Fruit fly (Drosophila melanogaster) whole organism, embryonic: ENCODE measurements around the gene Appl.
A peak's percentile ranks its signal among the peaks of the same experiment; 100 is the strongest.

Source experiments
- BEAF-32 ChIP-seq: fragments of 200-800 bp; sonication (Bioruptor generic); optimal IDR thresholded peaks from 3 replicates; lab custom pipeline; 2017; ENCODE audit warnings: missing biosample characterization, missing genetic modification characterization, mild to moderate bottlenecking, moderate library complexity, missing genetic modification reagents
- Bteb2 ChIP-seq: fragments of 200-800 bp; sonication (Bioruptor generic); optimal IDR thresholded peaks from 2 replicates; lab custom pipeline; 2016; ENCODE audit warnings: missing biosample characterization, missing genetic modification characterization
- CG10543 ChIP-seq: fragments of 200-800 bp; sonication (Bioruptor generic); optimal IDR thresholded peaks from 3 replicates; lab custom pipeline; 2017; ENCODE audit warnings: missing biosample characterization, mild to moderate bottlenecking, missing genetic modification characterization, moderate library complexity
- CG10959 ChIP-seq: fragments of 200-800 bp; sonication (Bioruptor generic); IDR thresholded peaks from 2 replicates; pipeline ENCODE4 v1.3.6; 2022; ENCODE audit warnings: missing biosample characterization, missing genetic modification characterization
- CG12104 ChIP-seq: fragments of 200-800 bp; sonication (Bioruptor generic); optimal IDR thresholded peaks from 3 replicates; lab custom pipeline; 2016; ENCODE audit warnings: missing biosample characterization, missing genetic modification characterization
- CG13775 ChIP-seq: fragments of 200-800 bp; sonication (Bioruptor generic); optimal IDR thresholded peaks from 3 replicates; lab custom pipeline; 2017; ENCODE audit warnings: missing biosample characterization, mild to moderate bottlenecking, missing genetic modification characterization
- CG13894 ChIP-seq: fragments of 200-800 bp; sonication (Bioruptor generic); optimal IDR thresholded peaks from 3 replicates; lab custom pipeline; 2018; ENCODE audit warnings: missing biosample characterization, mild to moderate bottlenecking, missing genetic modification characterization, moderate library complexity
- CG14441 ChIP-seq: fragments of 200-800 bp; sonication (Bioruptor generic); IDR thresholded peaks from 2 replicates; pipeline ENCODE4 v1.3.6; 2022; ENCODE audit warnings: missing biosample characterization, missing genetic modification characterization
- CG15696 ChIP-seq: fragments of 200-800 bp; sonication (Bioruptor generic); optimal IDR thresholded peaks from 2 replicates; lab custom pipeline; 2019; ENCODE audit warnings: missing biosample characterization, mild to moderate bottlenecking, missing genetic modification characterization, moderate library complexity
- CG1602 ChIP-seq: fragments of 200-800 bp; sonication (Bioruptor generic); optimal IDR thresholded peaks from 3 replicates; lab custom pipeline; 2016; ENCODE audit warnings: missing biosample characterization, missing genetic modification characterization
- CG17359 ChIP-seq: fragments of 200-800 bp; sonication (Bioruptor generic); optimal IDR thresholded peaks from 3 replicates; lab custom pipeline; 2018; ENCODE audit warnings: missing biosample characterization, mild to moderate bottlenecking, missing genetic modification characterization, moderate library complexity
- CG18011 ChIP-seq: fragments of 200-800 bp; sonication (Bioruptor generic); optimal IDR thresholded peaks from 2 replicates; lab custom pipeline; 2017; ENCODE audit warnings: missing biosample characterization, missing genetic modification characterization, mild to moderate bottlenecking, moderate library complexity, missing genotype
- CG18476 ChIP-seq: fragments of 200-800 bp; sonication (Bioruptor generic); optimal IDR thresholded peaks from 2 replicates; lab custom pipeline; 2016; ENCODE audit warnings: missing biosample characterization, mild to moderate bottlenecking, missing genetic modification characterization
- CG18599 ChIP-seq: fragments of 200-800 bp; sonication (Bioruptor generic); optimal IDR thresholded peaks from 3 replicates; lab custom pipeline; 2017; ENCODE audit warnings: missing biosample characterization, missing genetic modification characterization, mild to moderate bottlenecking, moderate library complexity, missing genetic modification reagents
- CG31224 ChIP-seq: fragments of 200-800 bp; sonication (Bioruptor generic); IDR thresholded peaks from 2 replicates; pipeline ENCODE4 v1.3.6; 2022; ENCODE audit warnings: missing biosample characterization, missing genetic modification characterization
- CG4617 ChIP-seq: fragments of 200-800 bp; sonication (Bioruptor generic); optimal IDR thresholded peaks from 3 replicates; lab custom pipeline; 2016; ENCODE audit warnings: missing biosample characterization, missing genetic modification characterization, borderline replicate concordance
- CG4707 ChIP-seq: fragments of 200-800 bp; sonication (Bioruptor generic); optimal IDR thresholded peaks from 2 replicates; lab custom pipeline; 2018; ENCODE audit warnings: missing biosample characterization, mild to moderate bottlenecking, missing genetic modification characterization, moderate library complexity
- CG6654 ChIP-seq: fragments of 200-800 bp; sonication (Bioruptor generic); optimal IDR thresholded peaks from 2 replicates; lab custom pipeline; 2017; ENCODE audit warnings: missing biosample characterization, mild to moderate bottlenecking, missing genetic modification characterization
- CG6813 ChIP-seq: fragments of 200-800 bp; sonication (Bioruptor generic); optimal IDR thresholded peaks from 2 replicates; lab custom pipeline; 2017; ENCODE audit warnings: missing biosample characterization, missing genetic modification characterization, mild to moderate bottlenecking, moderate library complexity, missing genetic modification reagents
- CG6854 ChIP-seq: fragments of 200-800 bp; sonication (Bioruptor generic); optimal IDR thresholded peaks from 3 replicates; lab custom pipeline; 2017; ENCODE audit warnings: missing biosample characterization, mild to moderate bottlenecking, missing genetic modification characterization
- CG7357 ChIP-seq: fragments of 200-800 bp; sonication (Bioruptor generic); IDR thresholded peaks from 3 replicates; pipeline ENCODE4 v1.3.6; 2022; ENCODE audit warnings: missing biosample characterization, missing genetic modification characterization
- CG7372 ChIP-seq: fragments of 200-800 bp; sonication (Bioruptor generic); IDR thresholded peaks from 2 replicates; pipeline ENCODE4 v1.3.6; 2022; ENCODE audit warnings: missing biosample characterization, missing genetic modification characterization
- CG8765 ChIP-seq: fragments of 200-800 bp; sonication (Bioruptor generic); IDR thresholded peaks from 2 replicates; pipeline ENCODE4 v1.3.6; 2022; ENCODE audit warnings: missing biosample characterization, missing genetic modification characterization
- CTCF ChIP-seq: fragments of 200-800 bp; sonication (Bioruptor generic); optimal IDR thresholded peaks from 2 replicates; lab custom pipeline; 2017; ENCODE audit warnings: missing biosample characterization, mild to moderate bottlenecking, missing genetic modification characterization, moderate library complexity
- Deaf1 ChIP-seq: fragments of 200-800 bp; optimal IDR thresholded peaks from 3 replicates; lab custom pipeline; 2019; ENCODE audit warnings: missing biosample characterization, mild to moderate bottlenecking, missing genetic modification characterization, moderate library complexity
- Dip2 ChIP-seq: fragments of 200-800 bp; sonication (Bioruptor generic); IDR thresholded peaks from 2 replicates; pipeline ENCODE4 v1.3.6; 2022; ENCODE audit warnings: missing biosample characterization, missing genetic modification characterization
- Fer2 ChIP-seq: fragments of 200-800 bp; sonication (Bioruptor generic); optimal IDR thresholded peaks from 2 replicates; lab custom pipeline; 2018; ENCODE audit warnings: missing biosample characterization, mild to moderate bottlenecking, missing genetic modification characterization, moderate library complexity
- NFAT ChIP-seq: fragments of 200-800 bp; sonication (Bioruptor generic); IDR thresholded peaks from 2 replicates; pipeline ENCODE4 v1.3.6; 2022; ENCODE audit warnings: missing biosample characterization, missing genetic modification characterization
- Nf-YB ChIP-seq: fragments of 200-800 bp; sonication (Bioruptor generic); optimal IDR thresholded peaks from 3 replicates; lab custom pipeline; 2019; ENCODE audit warnings: missing biosample characterization, mild to moderate bottlenecking, missing genetic modification characterization, moderate library complexity
- Ravus ChIP-seq: fragments of 200-800 bp; sonication (Bioruptor generic); IDR thresholded peaks from 2 replicates; pipeline ENCODE4 v1.3.6; 2022; ENCODE audit warnings: missing biosample characterization, missing genetic modification characterization
- Ssrp ChIP-seq: fragments of 200-800 bp; sonication (Bioruptor generic); optimal IDR thresholded peaks from 2 replicates; lab custom pipeline; 2018; ENCODE audit warnings: missing biosample characterization, mild to moderate bottlenecking, missing genetic modification characterization, moderate library complexity
- Xbp1 ChIP-seq: fragments of 200-800 bp; sonication (Bioruptor generic); optimal IDR thresholded peaks from 3 replicates; lab custom pipeline; 2016; ENCODE audit warnings: missing biosample characterization, mild to moderate bottlenecking, missing genetic modification characterization
- abd-A ChIP-seq: fragments of 200-800 bp; sonication (Bioruptor generic); optimal IDR thresholded peaks from 3 replicates; lab custom pipeline; 2019; ENCODE audit warnings: missing biosample characterization, mild to moderate bottlenecking, missing genetic modification characterization, moderate library complexity
- al ChIP-seq: fragments of 200-800 bp; sonication (Bioruptor generic); IDR thresholded peaks from 2 replicates; pipeline ENCODE4 v1.3.6; 2022; ENCODE audit warnings: missing biosample characterization, missing genetic modification characterization
- bbx ChIP-seq: fragments of 200-800 bp; sonication (Bioruptor generic); IDR thresholded peaks from 2 replicates; pipeline ENCODE4 v1.3.6; 2022; ENCODE audit warnings: missing biosample characterization, missing genetic modification characterization; ENCODE audit not compliant: partially characterized antibody
- chn ChIP-seq: fragments of 200-800 bp; sonication (Bioruptor generic); optimal IDR thresholded peaks from 2 replicates; lab custom pipeline; 2016; ENCODE audit warnings: missing biosample characterization, missing genetic modification characterization
- crol ChIP-seq: fragments of 200-800 bp; sonication (Bioruptor generic); IDR thresholded peaks from 2 replicates; pipeline ENCODE4 v1.3.6; 2022; ENCODE audit warnings: missing biosample characterization, missing genetic modification characterization
- dm ChIP-seq: fragments of 200-800 bp; sonication (Bioruptor generic); optimal IDR thresholded peaks from 3 replicates; lab custom pipeline; 2016; ENCODE audit warnings: missing biosample characterization, missing genetic modification characterization
- dmrt99B ChIP-seq: fragments of 200-800 bp; sonication (Bioruptor generic); optimal IDR thresholded peaks from 2 replicates; lab custom pipeline; 2018; ENCODE audit warnings: missing biosample characterization, mild to moderate bottlenecking, missing genetic modification characterization, moderate library complexity
- hb ChIP-seq: fragments of 200-800 bp; sonication (Bioruptor generic); IDR thresholded peaks from 3 replicates; pipeline ENCODE4 v1.3.6; 2022; ENCODE audit warnings: missing biosample characterization, missing genetic modification characterization; ENCODE audit not compliant: partially characterized antibody
- jing ChIP-seq: fragments of 200-800 bp; sonication (Bioruptor generic); optimal IDR thresholded peaks from 2 replicates; lab custom pipeline; 2018; ENCODE audit warnings: missing biosample characterization, mild to moderate bottlenecking, missing genetic modification characterization
- pan ChIP-seq, 4 experiments: fragments of >200 bp in 3 of 4; fragments of 200-800 bp in 1 of 4; sonication (Bioruptor generic) in 1 of 4; optimal IDR thresholded peaks in 3 of 4; IDR thresholded peaks in 1 of 4; 2 replicates each; pipeline versions ENCODE4 v1.3.6 to Lab custom; 2017 to 2022; ENCODE audit warnings: missing biosample characterization in 2 of 4, missing genetic modification characterization in 2 of 4, mixed read lengths in 1 of 4
- phol ChIP-seq: fragments of 200-800 bp; sonication (Bioruptor generic); optimal IDR thresholded peaks from 3 replicates; lab custom pipeline; 2018; ENCODE audit warnings: missing biosample characterization, mild to moderate bottlenecking, missing genetic modification characterization, moderate library complexity
- psq ChIP-seq: fragments of 200-800 bp; sonication (Bioruptor generic); optimal IDR thresholded peaks from 2 replicates; lab custom pipeline; 2017; ENCODE audit warnings: missing biosample characterization, missing genetic modification characterization
- slou ChIP-seq: fragments of 200-800 bp; sonication (Bioruptor generic); optimal IDR thresholded peaks from 3 replicates; lab custom pipeline; 2016; ENCODE audit warnings: missing biosample characterization, missing genetic modification characterization
- sna ChIP-seq: fragments of 200-800 bp; sonication (Bioruptor generic); IDR thresholded peaks from 2 replicates; pipeline ENCODE4 v1.3.6; 2022; ENCODE audit warnings: missing biosample characterization, missing genetic modification characterization; ENCODE audit not compliant: partially characterized antibody

The Appl gene

dm6 chrX:526479-527071 is 3.7 kb upstream of the Appl start (continued):
- TF ChIP-seq CG17359 (tag; lab: Kevin White, UChicago) (peak; percentile 8), hb (GFP tag; lab: Robert Waterston, UW) (no peak), Ssrp (tag; lab: Kevin White, UChicago) (peak; percentile 63), BEAF-32 (no peak), CG6654 (GFP tag; lab: Kevin White, UChicago) (no peak), CG4617 (GFP tag; lab: Kevin White, UChicago) (peak; percentile 4), psq (GFP tag; lab: Kevin White, UChicago) (no peak)

DNA sequence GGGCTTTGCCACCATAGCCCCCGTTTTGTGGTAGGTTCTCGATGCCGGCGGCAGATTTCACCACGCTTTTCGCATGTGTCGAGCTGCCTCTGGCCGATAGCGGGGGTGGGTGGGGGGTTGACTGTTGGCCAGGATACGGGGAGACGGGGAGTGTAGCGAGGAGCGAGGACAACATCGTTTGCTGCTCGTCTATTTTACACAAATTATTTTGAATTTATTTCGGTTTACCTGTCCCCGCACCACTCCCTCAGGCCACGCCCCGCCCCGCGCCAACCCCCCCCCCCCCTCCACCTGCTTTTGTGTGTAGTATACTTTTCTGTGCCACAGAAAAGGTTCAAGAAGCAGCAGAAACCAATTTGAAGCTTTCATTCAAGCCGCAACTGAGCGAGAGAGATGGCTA is 11.8 kb downstream of the Appl start:
- TF ChIP-seq CG6854 (GFP tag; lab: Kevin White, UChicago) (peak; percentile 9), CG10543 (peak; percentile 36), abd-A (tag; lab: Kevin White, UChicago) (peak; percentile 93), CG13775 (GFP tag; lab: Kevin White, UChicago) (no peak), CG7357 (no peak), Deaf1 (tag; lab: Kevin White, UChicago) (peak; percentile 27), crol (peak; percentile 87), CG18599 (GFP tag; lab: Kevin White, UChicago) (peak; percentile 42), Ravus (GFP tag; lab: Robert Waterston, UW) (no peak), Dip2 (no peak), CG13894 (tag; lab: Kevin White, UChicago) (peak; percentile 22), CG4617 (GFP tag; lab: Kevin White, UChicago) (no peak), CG12104 (GFP tag; lab: Kevin White, UChicago) (no peak)

DNA sequence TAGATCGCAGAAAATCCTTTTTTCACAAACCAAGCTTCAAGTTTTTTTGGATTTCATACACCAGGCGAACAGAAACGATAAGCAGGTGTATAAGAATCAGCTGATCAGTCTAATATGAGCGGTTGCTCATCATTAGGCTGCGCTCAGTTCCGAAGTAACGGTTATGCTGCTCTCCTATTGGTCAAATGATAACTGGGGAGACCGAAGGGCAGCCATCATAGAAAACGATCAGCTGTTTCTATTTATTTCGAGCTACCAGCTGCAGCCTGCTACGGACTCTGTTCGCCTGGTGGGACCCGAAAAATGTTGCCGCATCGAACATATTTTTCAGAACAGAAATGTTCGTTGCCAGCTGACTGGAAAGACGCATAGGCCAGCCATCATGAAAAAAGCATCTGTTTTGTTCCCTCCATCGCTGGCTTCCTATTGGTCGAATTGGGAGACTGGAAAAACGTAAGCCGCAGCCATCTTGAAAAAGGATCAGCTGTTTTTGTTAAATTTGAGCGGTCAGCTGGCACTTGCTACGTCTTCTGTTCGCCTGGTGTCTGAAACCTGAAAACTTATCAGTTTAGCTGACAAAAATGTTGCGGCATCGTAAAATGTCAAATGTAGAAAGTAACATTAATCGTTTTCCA is 16.2 kb downstream of the Appl start:
- TF ChIP-seq phol (tag; lab: Kevin White, UChicago) (peak; percentile 76), CG14441 (no peak), CG18011 (GFP tag; lab: Kevin White, UChicago) (no peak), Fer2 (tag; lab: Kevin White, UChicago) (no peak), NFAT (no peak), Bteb2 (GFP tag; lab: Kevin White, UChicago) (no peak), CG18476 (no peak), CG10959 (GFP tag; lab: Robert Waterston, UW) (no peak), dm (GFP tag; lab: Kevin White, UChicago) (no peak), CG31224 (GFP tag; lab: Robert Waterston, UW) (peak; percentile 94), CG1602 (GFP tag; lab: Kevin White, UChicago) (no peak), jing (GFP tag; lab: Kevin White, UChicago) (no peak), sna (GFP tag; lab: Robert Waterston, UW) (0 out of 2 replicates have a peak, but pooled peaks have one; percentile 20), pan (optimal IDR thresholded peaks at IDR 0.05; lab: Kevin White, UChicago) (no peak), pan (GFP tag; optimal IDR thresholded peaks at IDR 0.05 in 1 of 2, IDR thresholded peaks at IDR 0.05 in 1 of 2) (no peak), bbx (GFP tag; lab: Robert Waterston, UW) (0 out of 2 replicates have a peak, but pooled peaks have one; percentile 11), CG8765 (no peak), al (GFP tag; lab: Robert Waterston, UW) (no peak), chn (GFP tag; lab: Kevin White, UChicago) (no peak), CG6813 (GFP tag; lab: Kevin White, UChicago) (no peak), CG4707 (GFP tag; lab: Kevin White, UChicago) (no peak), CTCF (GFP tag; lab: Kevin White, UChicago) (peak; percentile 74), CG15696 (tag; lab: Kevin White, UChicago) (no peak), Nf-YB (peak; percentile 96), dmrt99B (tag; lab: Kevin White, UChicago) (no peak), Xbp1 (GFP tag; lab: Kevin White, UChicago) (no peak), CG7372 (GFP tag; lab: Robert Waterston, UW) (no peak), slou (no peak)
